Fruit fly (Drosophila melanogaster) whole organism, wandering third instar larva: ENCODE results near the gene ftz-f1.

ENCODE experiments used
- Abd-B ChIP-seq: fragments of >200 bp; optimal IDR thresholded peaks from 2 replicates; lab custom pipeline; 2017; ENCODE audit warnings: missing biosample characterization, missing genetic modification characterization
- CG32264 ChIP-seq: fragments of 200-800 bp; sonication (Bioruptor generic); optimal IDR thresholded peaks from 2 replicates; lab custom pipeline; 2016; ENCODE audit warnings: missing biosample characterization, missing genetic modification characterization
- CG9705 ChIP-seq: fragments of 200-800 bp; sonication (Bioruptor generic); optimal IDR thresholded peaks from 2 replicates; lab custom pipeline; 2018; ENCODE audit warnings: missing biosample characterization, mild to moderate bottlenecking, missing genetic modification characterization
- CrebA ChIP-seq: fragments of 200-800 bp; sonication (Bioruptor generic); optimal IDR thresholded peaks from 2 replicates; lab custom pipeline; 2016; ENCODE audit warnings: missing biosample characterization, mild to moderate bottlenecking, missing genetic modification characterization, borderline replicate concordance
- Dfd ChIP-seq: fragments of >200 bp; optimal IDR thresholded peaks from 2 replicates; lab custom pipeline; 2017; ENCODE audit warnings: missing biosample characterization, missing genetic modification characterization
- Dif ChIP-seq: fragments of 200-275, 200-300 bp; sonication (Bioruptor generic); optimal IDR thresholded peaks from 2 replicates; lab custom pipeline; 2018; ENCODE audit warnings: missing biosample characterization, missing genetic modification characterization; ENCODE audit not compliant: partially characterized antibody
- GATAd ChIP-seq: sonication (Bioruptor generic); optimal IDR thresholded peaks from 2 replicates; lab custom pipeline; 2016; ENCODE audit warnings: missing biosample characterization, missing genetic modification characterization
- Hnf4 ChIP-seq: fragments of 200-800 bp; sonication (Bioruptor generic); optimal IDR thresholded peaks from 2 replicates; lab custom pipeline; 2016; ENCODE audit warnings: missing biosample characterization, mild to moderate bottlenecking, missing genetic modification characterization
- Hr78 ChIP-seq: fragments of >200 bp; optimal IDR thresholded peaks from 2 replicates; lab custom pipeline; 2017; ENCODE audit warnings: missing biosample characterization, missing genetic modification characterization
- Hr83 ChIP-seq: fragments of 200-300 bp; sonication (Bioruptor generic); optimal IDR thresholded peaks from 2 replicates; lab custom pipeline; 2016; ENCODE audit warnings: missing biosample characterization, mild to moderate bottlenecking, missing genetic modification characterization, moderate library complexity; ENCODE audit not compliant: poor library complexity, severe bottlenecking
- Jra ChIP-seq: sonication (Bioruptor generic); optimal IDR thresholded peaks from 2 replicates; lab custom pipeline; 2016; ENCODE audit warnings: missing biosample characterization, missing genetic modification characterization
- Myc ChIP-seq: fragments of >200 bp; optimal IDR thresholded peaks from 2 replicates; lab custom pipeline; 2017
- N ChIP-seq: fragments of >200 bp; optimal IDR thresholded peaks from 2 replicates; lab custom pipeline; 2018; ENCODE audit warnings: missing biosample characterization, missing external identifiers, missing genetic modification characterization
- OdsH ChIP-seq: fragments of 200-800 bp; sonication (Bioruptor generic); optimal IDR thresholded peaks from 2 replicates; lab custom pipeline; 2016; ENCODE audit warnings: missing biosample characterization, mild to moderate bottlenecking, missing genetic modification characterization
- Rel ChIP-seq, 2 experiments: fragments of 200-800 bp; sonication (Bioruptor generic) in 1 of 2; optimal IDR thresholded peaks; 2 replicates in 1 of 2; 3 replicates in 1 of 2; lab custom pipeline; 2016 to 2019; ENCODE audit warnings: mild to moderate bottlenecking in 2 of 2, missing biosample characterization in 2 of 2, missing genetic modification characterization in 2 of 2, moderate library complexity in 1 of 2
- Sp1 ChIP-seq: fragments of 200-800 bp; sonication (Bioruptor generic); optimal IDR thresholded peaks from 3 replicates; lab custom pipeline; 2019; ENCODE audit warnings: missing biosample characterization, mild to moderate bottlenecking, missing genetic modification characterization, moderate library complexity
- Vsx2 ChIP-seq: fragments of 200-300, 225-300 bp; sonication (Bioruptor generic); optimal IDR thresholded peaks from 2 replicates; lab custom pipeline; 2018; ENCODE audit warnings: missing biosample characterization, missing genetic modification characterization; ENCODE audit not compliant: partially characterized antibody
- brk ChIP-seq: fragments of 200-800 bp; sonication (Bioruptor generic); optimal IDR thresholded peaks from 2 replicates; lab custom pipeline; 2016; ENCODE audit warnings: missing biosample characterization, mild to moderate bottlenecking, missing genetic modification characterization
- dl ChIP-seq, 2 experiments: fragments of 175-275, 200-275 bp in 1 of 2; fragments of 200-275 bp in 1 of 2; sonication (Bioruptor generic); optimal IDR thresholded peaks; lab custom pipeline; 2018; ENCODE audit warnings: mild to moderate bottlenecking in 2 of 2, missing biosample characterization in 2 of 2, missing genetic modification characterization in 2 of 2, moderate library complexity in 2 of 2; ENCODE audit not compliant: partially characterized antibody in 2 of 2, insufficient read depth in 1 of 2
- dmrt93B ChIP-seq: fragments of 200-800 bp; sonication (Bioruptor generic); optimal IDR thresholded peaks from 2 replicates; lab custom pipeline; 2018; ENCODE audit warnings: missing biosample characterization, mild to moderate bottlenecking, missing genetic modification characterization
- ey ChIP-seq: fragments of 200-800 bp; sonication (Bioruptor generic); optimal IDR thresholded peaks from 2 replicates; lab custom pipeline; 2016; ENCODE audit warnings: missing biosample characterization, missing genetic modification characterization
- foxo ChIP-seq, 2 experiments: fragments of 200-800 bp; sonication (Bioruptor generic); optimal IDR thresholded peaks; 2 replicates in 1 of 2; 3 replicates in 1 of 2; lab custom pipeline; 2016 to 2017; ENCODE audit warnings: missing biosample characterization in 2 of 2, missing genetic modification characterization in 2 of 2
- h ChIP-seq: fragments of 200-800 bp; sonication (Bioruptor generic); optimal IDR thresholded peaks from 3 replicates; lab custom pipeline; 2016; ENCODE audit warnings: missing biosample characterization, mild to moderate bottlenecking, missing genetic modification characterization
- jim ChIP-seq: fragments of 175-275, 200-325 bp; sonication (Bioruptor generic); optimal IDR thresholded peaks from 2 replicates; lab custom pipeline; 2016; ENCODE audit warnings: missing biosample characterization, mild to moderate bottlenecking, missing genetic modification characterization
- lola ChIP-seq: fragments of >200 bp; optimal IDR thresholded peaks from 2 replicates; lab custom pipeline; 2017; ENCODE audit warnings: missing biosample characterization, missing genetic modification characterization
- pan ChIP-seq: fragments of >200 bp; optimal IDR thresholded peaks from 2 replicates; lab custom pipeline; 2017
- psq ChIP-seq: fragments of 200-800 bp; sonication (Bioruptor generic); optimal IDR thresholded peaks from 3 replicates; lab custom pipeline; 2017; ENCODE audit warnings: missing biosample characterization, mild to moderate bottlenecking, missing genetic modification characterization, moderate library complexity
- rgr ChIP-seq: fragments of 200-800 bp; sonication (Bioruptor generic); optimal IDR thresholded peaks from 3 replicates; lab custom pipeline; 2016; ENCODE audit warnings: missing biosample characterization, mild to moderate bottlenecking, missing genetic modification characterization
- sage ChIP-seq: fragments of 200-800 bp; sonication (Bioruptor generic); optimal IDR thresholded peaks from 2 replicates; lab custom pipeline; 2016; ENCODE audit warnings: missing biosample characterization, mild to moderate bottlenecking, missing genetic modification characterization
- sv ChIP-seq: fragments of 200-800 bp; sonication (Bioruptor generic); optimal IDR thresholded peaks from 3 replicates; lab custom pipeline; 2016; ENCODE audit warnings: missing biosample characterization, missing genetic modification characterization
- tai ChIP-seq: sonication (Bioruptor generic); optimal IDR thresholded peaks from 2 replicates; lab custom pipeline; 2016; ENCODE audit warnings: missing biosample characterization, missing genetic modification characterization
- usp ChIP-seq: fragments of >200 bp; optimal IDR thresholded peaks from 2 replicates; lab custom pipeline; 2017; ENCODE audit warnings: missing biosample characterization, missing genetic modification characterization
- woc ChIP-seq: sonication (Bioruptor generic); optimal IDR thresholded peaks from 2 replicates; lab custom pipeline; 2016; ENCODE audit warnings: missing biosample characterization, mild to moderate bottlenecking, missing genetic modification characterization

ftz-f1 gene

dm6 chr3L:18795056-18795841 is 5.9 kb downstream of the ftz-f1 start:
- TF ChIP-seq CG32264 (GFP tag; lab: Kevin White, UChicago) (no peak), foxo (GFP tag; optimal IDR thresholded peaks at IDR 0.05; lab: Kevin White, UChicago) (no peak), Hr78 (GFP tag; lab: Kevin White, UChicago) (no peak), brk (GFP tag; lab: Kevin White, UChicago) (no peak), Sp1 (no peak), sv (GFP tag; lab: Kevin White, UChicago) (no peak), ey (GFP tag; lab: Kevin White, UChicago) (no peak), woc (GFP tag; lab: Kevin White, UChicago) (no peak), Hnf4 (GFP tag; lab: Kevin White, UChicago) (no peak), Rel (GFP tag; optimal IDR thresholded peaks at IDR 0.05; lab: Kevin White, UChicago) (no peak), Rel (tag; optimal IDR thresholded peaks at IDR 0.05; lab: Kevin White, UChicago) (no peak), N (GFP tag; lab: Kevin White, UChicago) (no peak), CG9705 (GFP tag; lab: Kevin White, UChicago) (no peak), Abd-B (GFP tag; lab: Kevin White, UChicago) (no peak), OdsH (GFP tag; lab: Kevin White, UChicago) (no peak), Jra (GFP tag; lab: Kevin White, UChicago) (no peak), lola (GFP tag; lab: Kevin White, UChicago) (no peak), CrebA (GFP tag; lab: Kevin White, UChicago) (no peak)
- TF ChIP-seq, all 38 proteins: peak for 0

- no peak for TF ChIP-seq Dif
- TF ChIP-seq N (GFP tag; lab: Kevin White, UChicago): no peak
- no peak for TF ChIP-seq OdsH (GFP tag; lab: Kevin White, UChicago)
- no peak for TF ChIP-seq dl (GFP tag; optimal IDR thresholded peaks at IDR 0.05; lab: Kevin White, UChicago; ENCODE audit: insufficient read depth in 1 of 2, partially characterized antibody in 2 of 2)
- TF ChIP-seq sv (GFP tag; lab: Kevin White, UChicago): no peak
- no peak for TF ChIP-seq Sp1
- TF ChIP-seq sage: no peak
- no peak for TF ChIP-seq usp (GFP tag; lab: Kevin White, UChicago)
- no peak for TF ChIP-seq dmrt93B (GFP tag; lab: Kevin White, UChicago)
- TF ChIP-seq Vsx2: no peak
- TF ChIP-seq Dfd (GFP tag; lab: Kevin White, UChicago): no peak
- TF ChIP-seq foxo (GFP tag; optimal IDR thresholded peaks at IDR 0.05; lab: Kevin White, UChicago): no peak
- no peak for TF ChIP-seq h (GFP tag; lab: Kevin White, UChicago)
Measured at dm6 chr3L:18792834-18793233, 8.3 kb downstream of the ftz-f1 start.

dm6 chr3L:18792009-18792339 is 9.1 kb downstream of the ftz-f1 start:
- TF ChIP-seq Sp1 (no peak), woc (GFP tag; lab: Kevin White, UChicago) (no peak), OdsH (GFP tag; lab: Kevin White, UChicago) (no peak), dl (GFP tag; optimal IDR thresholded peaks at IDR 0.05; lab: Kevin White, UChicago; ENCODE audit: insufficient read depth in 1 of 2, partially characterized antibody in 2 of 2) (no peak), psq (GFP tag; lab: Kevin White, UChicago) (no peak), Dif (no peak), brk (GFP tag; lab: Kevin White, UChicago) (no peak), N (GFP tag; lab: Kevin White, UChicago) (no peak), pan (lab: Kevin White, UChicago) (no peak), Jra (GFP tag; lab: Kevin White, UChicago) (no peak), sv (GFP tag; lab: Kevin White, UChicago) (no peak), usp (GFP tag; lab: Kevin White, UChicago) (no peak), jim (GFP tag; lab: Kevin White, UChicago) (no peak), rgr (no peak), Hr83 (no peak)

- TF ChIP-seq lola (GFP tag; lab: Kevin White, UChicago) (no peak), Rel (GFP tag; optimal IDR thresholded peaks at IDR 0.05; lab: Kevin White, UChicago) (no peak), Rel (tag; optimal IDR thresholded peaks at IDR 0.05; lab: Kevin White, UChicago) (no peak), tai (GFP tag; lab: Kevin White, UChicago) (no peak), usp (GFP tag; lab: Kevin White, UChicago) (no peak), h (GFP tag; lab: Kevin White, UChicago) (peak; percentile 24), ey (GFP tag; lab: Kevin White, UChicago) (no peak), GATAd (GFP tag; lab: Kevin White, UChicago) (no peak), dmrt93B (GFP tag; lab: Kevin White, UChicago) (no peak), CG32264 (GFP tag; lab: Kevin White, UChicago) (no peak), foxo (GFP tag; optimal IDR thresholded peaks at IDR 0.05; lab: Kevin White, UChicago) (no peak), Hr78 (GFP tag; lab: Kevin White, UChicago) (no peak), Sp1 (no peak), Myc (no peak), psq (GFP tag; lab: Kevin White, UChicago) (peak; percentile 5), CrebA (GFP tag; lab: Kevin White, UChicago) (peak; percentile 15), sage (no peak), OdsH (GFP tag; lab: Kevin White, UChicago) (no peak), pan (lab: Kevin White, UChicago) (no peak), Hnf4 (GFP tag; lab: Kevin White, UChicago) (no peak), Jra (GFP tag; lab: Kevin White, UChicago) (no peak), Hr83 (no peak)
- TF ChIP-seq, all 38 proteins: peak for 3
Measured at dm6 chr3L:18791232-18792008, 9.7 kb downstream of the ftz-f1 start.
